Fruit fly (Drosophila melanogaster) whole organism, embryonic: Measurements from ENCODE around the gene CG12998.

Experiments used
- ATbp ChIP-seq: fragments of 200-800 bp; sonication (Bioruptor generic); optimal IDR thresholded peaks from 2 replicates; lab custom pipeline; 2017; ENCODE audit warnings: missing biosample characterization, mild to moderate bottlenecking, missing genetic modification characterization, missing genetic modification reagents
- CG10147 ChIP-seq: fragments of 200-800 bp; sonication (Bioruptor generic); optimal IDR thresholded peaks from 2 replicates; lab custom pipeline; 2019; ENCODE audit warnings: missing biosample characterization, mild to moderate bottlenecking, missing genetic modification characterization, moderate library complexity
- CG10209 ChIP-seq: fragments of 200-800 bp; sonication (Bioruptor generic); optimal IDR thresholded peaks from 3 replicates; lab custom pipeline; 2017; ENCODE audit warnings: missing biosample characterization, mild to moderate bottlenecking, missing genetic modification characterization, missing genetic modification reagents
- CG10979 ChIP-seq: fragments of 200-800 bp; sonication (Bioruptor generic); optimal IDR thresholded peaks from 2 replicates; lab custom pipeline; 2018; ENCODE audit warnings: missing biosample characterization, mild to moderate bottlenecking, missing genetic modification characterization, moderate library complexity
- CG14860 ChIP-seq: fragments of 200-800 bp; sonication (Bioruptor generic); IDR thresholded peaks from 3 replicates; pipeline ENCODE4 v1.3.6; 2022; ENCODE audit warnings: missing biosample characterization, missing genetic modification characterization; ENCODE audit not compliant: partially characterized antibody
- CG16779 ChIP-seq: fragments of 200-800 bp; sonication (Bioruptor generic); IDR thresholded peaks from 2 replicates; pipeline ENCODE4 v1.3.6; 2022; ENCODE audit warnings: missing biosample characterization, missing genetic modification characterization
- CG16813 ChIP-seq: fragments of 200-800 bp; sonication (Bioruptor generic); IDR thresholded peaks from 3 replicates; pipeline ENCODE4 v1.3.6; 2022; ENCODE audit warnings: missing biosample characterization, missing genetic modification characterization; ENCODE audit not compliant: partially characterized antibody
- CG2129 ChIP-seq: fragments of 200-800 bp; sonication (Bioruptor generic); IDR thresholded peaks from 2 replicates; pipeline ENCODE4 v1.3.6; 2022; ENCODE audit warnings: missing biosample characterization, missing genetic modification characterization; ENCODE audit not compliant: partially characterized antibody
- CG2202 ChIP-seq: fragments of 200-800 bp; sonication (Bioruptor generic); optimal IDR thresholded peaks from 2 replicates; lab custom pipeline; 2018; ENCODE audit warnings: missing biosample characterization, mild to moderate bottlenecking, missing genetic modification characterization
- CG2678 ChIP-seq: fragments of 200-800 bp; sonication (Bioruptor generic); optimal IDR thresholded peaks from 3 replicates; lab custom pipeline; 2019; ENCODE audit warnings: missing biosample characterization, mild to moderate bottlenecking, missing genetic modification characterization, moderate library complexity
- CG30431 ChIP-seq: fragments of 200-800 bp; sonication (Bioruptor generic); optimal IDR thresholded peaks from 2 replicates; lab custom pipeline; 2017; ENCODE audit warnings: missing biosample characterization, missing genetic modification characterization
- CG31441 ChIP-seq: fragments of 200-800 bp; sonication (Bioruptor generic); IDR thresholded peaks from 2 replicates; pipeline ENCODE4 v1.3.6; 2022; ENCODE audit warnings: missing biosample characterization, missing genetic modification characterization
- CG3281 ChIP-seq: fragments of 200-800 bp; sonication (Bioruptor generic); optimal IDR thresholded peaks from 3 replicates; lab custom pipeline; 2017; ENCODE audit warnings: missing biosample characterization, mild to moderate bottlenecking, missing genetic modification characterization
- CG3407 ChIP-seq: fragments of 200-800 bp; sonication (Bioruptor generic); optimal IDR thresholded peaks from 2 replicates; lab custom pipeline; 2018; ENCODE audit warnings: missing biosample characterization, mild to moderate bottlenecking, missing genetic modification characterization
- CG7271 ChIP-seq: fragments of 200-800 bp; sonication (Bioruptor generic); optimal IDR thresholded peaks from 2 replicates; lab custom pipeline; 2018; ENCODE audit warnings: missing biosample characterization, mild to moderate bottlenecking, missing genetic modification characterization, moderate library complexity
- CG8290 ChIP-seq, 3 experiments: fragments of 200-800 bp; sonication (Bioruptor generic); optimal IDR thresholded peaks; 2 replicates each; lab custom pipeline; 2016 to 2019; ENCODE audit warnings: missing biosample characterization in 3 of 3, missing genetic modification characterization in 3 of 3, mild to moderate bottlenecking in 2 of 3, moderate library complexity in 1 of 3
- CG9797 ChIP-seq: fragments of 200-800 bp; sonication (Bioruptor generic); optimal IDR thresholded peaks from 3 replicates; lab custom pipeline; 2018; ENCODE audit warnings: missing biosample characterization, mild to moderate bottlenecking, missing genetic modification characterization
- D ChIP-seq, 2 experiments: fragments of 200-800 bp in 1 of 2; fragments of >200 bp in 1 of 2; sonication (Bioruptor generic) in 1 of 2; optimal IDR thresholded peaks; 2 replicates in 1 of 2; 3 replicates in 1 of 2; lab custom pipeline; 2017; ENCODE audit warnings: mild to moderate bottlenecking in 1 of 2, missing biosample characterization in 1 of 2, missing genetic modification characterization in 1 of 2, missing genetic modification reagents in 1 of 2
- Dek ChIP-seq: fragments of 200-800 bp; sonication (Bioruptor generic); optimal IDR thresholded peaks from 3 replicates; lab custom pipeline; 2019; ENCODE audit warnings: missing biosample characterization, mild to moderate bottlenecking, missing genetic modification characterization, moderate library complexity
- Dll ChIP-seq: fragments of 200-800 bp; sonication (Bioruptor generic); IDR thresholded peaks from 4 replicates; pipeline ENCODE4 v1.3.6; 2022; ENCODE audit warnings: missing biosample characterization, missing genetic modification characterization; ENCODE audit not compliant: partially characterized antibody
- Dp ChIP-seq: fragments of 200-800 bp; sonication (Bioruptor generic); optimal IDR thresholded peaks from 2 replicates; lab custom pipeline; 2018; ENCODE audit warnings: missing biosample characterization, mild to moderate bottlenecking, missing genetic modification characterization, moderate library complexity
- E2f1 ChIP-seq: fragments of 200-800 bp; sonication (Bioruptor generic); IDR thresholded peaks from 2 replicates; pipeline ENCODE4 v1.3.6; 2022; ENCODE audit warnings: missing biosample characterization, missing genetic modification characterization
- HLHmδ ChIP-seq: fragments of 200-800 bp; sonication (Bioruptor generic); optimal IDR thresholded peaks from 2 replicates; lab custom pipeline; 2018; ENCODE audit warnings: missing biosample characterization, mild to moderate bottlenecking, missing genetic modification characterization, moderate library complexity
- MTF-1 ChIP-seq: fragments of 200-800 bp; sonication (Bioruptor generic); optimal IDR thresholded peaks from 2 replicates; lab custom pipeline; 2018; ENCODE audit warnings: missing biosample characterization, mild to moderate bottlenecking, missing genetic modification characterization, borderline replicate concordance
- Nf-YA ChIP-seq: fragments of 200-800 bp; sonication (Bioruptor generic); IDR thresholded peaks from 2 replicates; pipeline ENCODE4 v1.3.6; 2022; ENCODE audit warnings: missing biosample characterization, missing genetic modification characterization
- Poxn ChIP-seq: fragments of 200-800 bp; sonication (Bioruptor generic); IDR thresholded peaks from 2 replicates; pipeline ENCODE4 v1.3.6; 2022; ENCODE audit warnings: missing biosample characterization, missing genetic modification characterization
- Side ChIP-seq: fragments of 200-800 bp; sonication (Bioruptor generic); optimal IDR thresholded peaks from 2 replicates; lab custom pipeline; 2016; ENCODE audit warnings: missing biosample characterization, missing genetic modification characterization
- Trl ChIP-seq, 3 experiments: fragments of >200 bp in 2 of 3; fragments of 200-800 bp in 1 of 3; sonication (Bioruptor generic) in 1 of 3; optimal IDR thresholded peaks; 2 replicates in 1 of 3; 3 replicates in 2 of 3; lab custom pipeline; 2016 to 2017; ENCODE audit warnings: missing biosample characterization in 1 of 3, missing genetic modification characterization in 1 of 3
- Vsx1 ChIP-seq: fragments of 200-800 bp; sonication (Bioruptor generic); optimal IDR thresholded peaks from 2 replicates; lab custom pipeline; 2017; ENCODE audit warnings: missing biosample characterization, mild to moderate bottlenecking, missing genetic modification characterization, missing genetic modification reagents
- crp ChIP-seq, 2 experiments: fragments of 200-800 bp; sonication (Bioruptor generic); optimal IDR thresholded peaks; 2 replicates in 1 of 2; 3 replicates in 1 of 2; lab custom pipeline; 2017; ENCODE audit warnings: missing biosample characterization in 2 of 2, missing genetic modification characterization in 2 of 2, mild to moderate bottlenecking in 1 of 2, moderate library complexity in 1 of 2
- fd3F ChIP-seq: fragments of 200-800 bp; sonication (Bioruptor generic); optimal IDR thresholded peaks from 2 replicates; lab custom pipeline; 2018; ENCODE audit warnings: missing biosample characterization, mild to moderate bottlenecking, missing genetic modification characterization, moderate library complexity
- gcm ChIP-seq: fragments of 200-800 bp; sonication (Bioruptor generic); optimal IDR thresholded peaks from 2 replicates; lab custom pipeline; 2019; ENCODE audit warnings: missing biosample characterization, mild to moderate bottlenecking, missing genetic modification characterization, moderate library complexity
- hbn ChIP-seq: fragments of 200-800 bp; sonication (Bioruptor generic); IDR thresholded peaks from 2 replicates; pipeline ENCODE4 v1.3.6; 2022; ENCODE audit warnings: missing biosample characterization, missing genetic modification characterization; ENCODE audit not compliant: partially characterized antibody
- ind ChIP-seq: fragments of 200-800 bp; sonication (Bioruptor generic); optimal IDR thresholded peaks from 3 replicates; lab custom pipeline; 2016; ENCODE audit warnings: missing biosample characterization, missing genetic modification characterization
- lola ChIP-seq, 3 experiments: fragments of >200 bp in 2 of 3; fragments of 200-800 bp in 1 of 3; sonication (Bioruptor generic) in 1 of 3; optimal IDR thresholded peaks; 2 replicates each; lab custom pipeline; 2017 to 2019; ENCODE audit warnings: missing biosample characterization in 3 of 3, missing genetic modification characterization in 3 of 3, mild to moderate bottlenecking in 1 of 3, moderate library complexity in 1 of 3
- lov ChIP-seq, 2 experiments: fragments of 200-800 bp in 1 of 2; fragments of >200 bp in 1 of 2; sonication (Bioruptor generic) in 1 of 2; IDR thresholded peaks in 1 of 2; optimal IDR thresholded peaks in 1 of 2; 2 replicates in 1 of 2; 3 replicates in 1 of 2; pipeline versions ENCODE4 v1.3.6 to Lab custom; 2017 to 2022; ENCODE audit warnings: missing biosample characterization in 1 of 2, missing genetic modification characterization in 1 of 2
- luna ChIP-seq: fragments of 200-800 bp; sonication (Bioruptor generic); optimal IDR thresholded peaks from 2 replicates; lab custom pipeline; 2016; ENCODE audit warnings: missing biosample characterization, missing genetic modification characterization
- nerfin-2 ChIP-seq: fragments of 200-800 bp; sonication (Bioruptor generic); IDR thresholded peaks from 2 replicates; pipeline ENCODE4 v1.3.6; 2022; ENCODE audit warnings: missing biosample characterization, missing genetic modification characterization; ENCODE audit not compliant: partially characterized antibody
- p53 ChIP-seq: fragments of 200-800 bp; sonication (Bioruptor generic); optimal IDR thresholded peaks from 2 replicates; lab custom pipeline; 2016; ENCODE audit warnings: missing biosample characterization, missing genetic modification characterization
- pfk ChIP-seq: fragments of 200-800 bp; sonication (Bioruptor generic); optimal IDR thresholded peaks from 2 replicates; lab custom pipeline; 2018; ENCODE audit warnings: missing biosample characterization, mild to moderate bottlenecking, missing genetic modification characterization, moderate library complexity
- rib ChIP-seq: fragments of 200-800 bp; sonication (Bioruptor generic); IDR thresholded peaks from 2 replicates; pipeline ENCODE4 v1.3.6; 2022; ENCODE audit warnings: missing biosample characterization, missing genetic modification characterization
- run ChIP-seq: fragments of 200-800 bp; sonication (Bioruptor generic); optimal IDR thresholded peaks from 3 replicates; lab custom pipeline; 2018; ENCODE audit warnings: missing biosample characterization, mild to moderate bottlenecking, missing genetic modification characterization
- sima ChIP-seq: fragments of 200-800 bp; sonication (Bioruptor generic); optimal IDR thresholded peaks from 2 replicates; lab custom pipeline; 2016; ENCODE audit warnings: missing biosample characterization, missing genetic modification characterization
- slbo ChIP-seq: fragments of 200-800 bp; sonication (Bioruptor generic); IDR thresholded peaks from 2 replicates; pipeline ENCODE4 v1.3.6; 2022; ENCODE audit warnings: missing biosample characterization, missing genetic modification characterization
- vfl ChIP-seq: fragments of 200-800 bp; sonication (Bioruptor generic); optimal IDR thresholded peaks from 2 replicates; lab custom pipeline; 2016; ENCODE audit warnings: missing biosample characterization, missing genetic modification characterization
- zfh2 ChIP-seq: fragments of 200-800 bp; sonication (Bioruptor generic); optimal IDR thresholded peaks from 2 replicates; lab custom pipeline; 2016; ENCODE audit warnings: missing biosample characterization, missing genetic modification characterization

Gene CG12998

DNA sequence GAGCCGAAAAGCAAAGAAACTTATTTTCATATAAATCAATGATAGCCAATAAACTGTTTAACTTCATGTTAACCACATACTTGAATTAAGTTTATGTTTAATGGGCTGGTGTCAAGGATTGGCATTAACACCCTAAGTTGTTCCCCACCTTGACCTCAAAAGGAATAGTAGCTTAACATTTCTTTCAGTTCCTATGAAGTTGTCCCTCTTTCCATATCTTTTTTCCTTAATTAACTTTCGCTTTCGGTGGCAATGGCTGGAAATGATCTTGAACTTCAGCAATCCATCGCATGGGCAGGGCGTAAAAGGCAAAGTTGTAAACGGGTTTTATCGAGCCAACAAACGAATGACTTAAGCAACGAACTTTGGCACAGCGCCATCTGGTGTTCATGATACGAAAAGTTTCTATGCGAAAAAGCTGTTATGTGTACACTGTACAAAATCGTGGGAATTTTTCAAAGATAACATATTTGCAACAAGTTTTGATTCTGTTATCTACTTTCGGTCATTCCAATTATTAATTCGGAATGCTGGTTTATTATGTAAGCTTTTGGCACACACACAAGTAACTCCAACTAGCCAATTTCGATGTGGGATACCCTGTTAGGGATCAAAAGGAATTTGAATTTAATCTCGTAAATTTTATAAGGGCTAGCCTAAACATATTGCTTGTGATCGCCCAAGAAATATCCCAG is 11.2 kb downstream of the CG12998 start (continued):
- no peak for TF ChIP-seq pfk (GFP tag; lab: Kevin White, UChicago)
- TF ChIP-seq CG9797 (GFP tag; lab: Kevin White, UChicago) = no peak
- TF ChIP-seq Vsx1 (GFP tag; lab: Kevin White, UChicago) = peak; percentile 3
- TF ChIP-seq Dll = no peak
- no peak for TF ChIP-seq zfh2 (GFP tag; lab: Kevin White, UChicago)
- TF ChIP-seq MTF-1 = no peak
- no peak for TF ChIP-seq Trl (optimal IDR thresholded peaks at IDR 0.05; lab: Kevin White, UChicago)
- no peak for TF ChIP-seq Trl (GFP tag; optimal IDR thresholded peaks at IDR 0.05; lab: Kevin White, UChicago)
- no peak for TF ChIP-seq Nf-YA (GFP tag; lab: Robert Waterston, UW)
- no peak for TF ChIP-seq E2f1 (GFP tag; lab: Robert Waterston, UW)
- no peak for TF ChIP-seq hbn (GFP tag; lab: Robert Waterston, UW)
- TF ChIP-seq fd3F = no peak
- peak in 1 of 3 experiments; percentile 61 for TF ChIP-seq lola (GFP tag; optimal IDR thresholded peaks at IDR 0.05; lab: Kevin White, UChicago)
- TF ChIP-seq luna (GFP tag; lab: Kevin White, UChicago) = no peak
- TF ChIP-seq HLHmδ = no peak
- TF ChIP-seq D (optimal IDR thresholded peaks at IDR 0.05; lab: Kevin White, UChicago) = no peak
- no peak for TF ChIP-seq D (GFP tag; optimal IDR thresholded peaks at IDR 0.05; lab: Kevin White, UChicago)
- TF ChIP-seq Side (GFP tag; lab: Kevin White, UChicago) = no peak
- TF ChIP-seq run = no peak
- no peak for TF ChIP-seq CG3407
- no peak for TF ChIP-seq lov (optimal IDR thresholded peaks at IDR 0.05; lab: Kevin White, UChicago)
- no peak for TF ChIP-seq lov (GFP tag; IDR thresholded peaks at IDR 0.05; lab: Robert Waterston, UW)
- no peak for TF ChIP-seq Dek (tag; lab: Kevin White, UChicago)
- TF ChIP-seq Poxn (GFP tag; lab: Robert Waterston, UW) = no peak
- TF ChIP-seq CG3281 (GFP tag; lab: Kevin White, UChicago) = no peak
- no peak for TF ChIP-seq CG31441 (GFP tag; lab: Robert Waterston, UW)
- no peak for TF ChIP-seq CG2678 (tag; lab: Kevin White, UChicago)
- TF ChIP-seq CG30431 (GFP tag; lab: Kevin White, UChicago) = no peak
- no peak for TF ChIP-seq CG2129 (GFP tag; lab: Robert Waterston, UW)
- TF ChIP-seq ATbp = no peak
- no peak for TF ChIP-seq rib (GFP tag; lab: Robert Waterston, UW)
- no peak for TF ChIP-seq Dp (GFP tag; lab: Kevin White, UChicago)
- no peak for TF ChIP-seq crp (GFP tag; optimal IDR thresholded peaks at IDR 0.05; lab: Kevin White, UChicago)
- no peak for TF ChIP-seq CG14860 (GFP tag; lab: Robert Waterston, UW)
- no peak for TF ChIP-seq CG10979 (tag; lab: Kevin White, UChicago)
- no peak for TF ChIP-seq CG10209 (GFP tag; lab: Kevin White, UChicago)
- TF ChIP-seq nerfin-2 (GFP tag; lab: Robert Waterston, UW) = no peak
- TF ChIP-seq CG10147 = no peak
- TF ChIP-seq gcm (GFP tag; lab: Kevin White, UChicago) = no peak
- TF ChIP-seq ind (GFP tag; lab: Kevin White, UChicago) = no peak
- no peak for TF ChIP-seq CG8290 (GFP tag; optimal IDR thresholded peaks at IDR 0.05; lab: Kevin White, UChicago)
- TF ChIP-seq CG8290 (tag; optimal IDR thresholded peaks at IDR 0.05; lab: Kevin White, UChicago) = peak in 1 of 2 experiments; percentile 39
- TF ChIP-seq vfl = peak; percentile 0
- TF ChIP-seq slbo (GFP tag; lab: Robert Waterston, UW) = no peak; the same call in 1 of the 2 replicates
- no peak for TF ChIP-seq CG16779 (GFP tag; lab: Robert Waterston, UW)
- TF ChIP-seq CG16813 = no peak
- no peak for TF ChIP-seq CG7271 (tag; lab: Kevin White, UChicago)
- TF ChIP-seq sima = no peak
- no peak for TF ChIP-seq p53 (GFP tag; lab: Kevin White, UChicago)
- TF ChIP-seq CG2202 (tag; lab: Kevin White, UChicago) = no peak
